Fruit fly (Drosophila melanogaster) whole organism, embryonic: ENCODE results near the gene CAH9.

Experiments used
- B-H1 ChIP-seq: fragments of 200-800 bp; sonication (Bioruptor generic); IDR thresholded peaks from 3 replicates; pipeline ENCODE4 v1.3.6; 2022; ENCODE audit warnings: missing biosample characterization, missing genetic modification characterization
- Bdp1 ChIP-seq: fragments of 200-800 bp; sonication (Bioruptor generic); optimal IDR thresholded peaks from 3 replicates; lab custom pipeline; 2016; ENCODE audit warnings: missing biosample characterization, missing genetic modification characterization
- Bgb ChIP-seq: fragments of 200-800 bp; sonication (Bioruptor generic); IDR thresholded peaks from 2 replicates; pipeline ENCODE4 v1.3.6; 2022; ENCODE audit warnings: missing biosample characterization, missing genetic modification characterization; ENCODE audit not compliant: partially characterized antibody
- CG10543 ChIP-seq: fragments of 200-800 bp; sonication (Bioruptor generic); optimal IDR thresholded peaks from 3 replicates; lab custom pipeline; 2017; ENCODE audit warnings: missing biosample characterization, mild to moderate bottlenecking, missing genetic modification characterization, moderate library complexity
- CG11695 ChIP-seq: fragments of 200-800 bp; sonication (Bioruptor generic); IDR thresholded peaks from 3 replicates; pipeline ENCODE4 v1.3.6; 2022; ENCODE audit warnings: missing biosample characterization, missing genetic modification characterization
- CG12219 ChIP-seq: fragments of 200-800 bp; sonication (Bioruptor generic); optimal IDR thresholded peaks from 3 replicates; lab custom pipeline; 2018; ENCODE audit warnings: missing biosample characterization, mild to moderate bottlenecking, missing genetic modification characterization
- CG1233 ChIP-seq: fragments of 200-800 bp; sonication (Bioruptor generic); optimal IDR thresholded peaks from 4 replicates; lab custom pipeline; 2018; ENCODE audit warnings: missing biosample characterization, mild to moderate bottlenecking, missing genetic modification characterization
- CG13624 ChIP-seq: fragments of 200-800 bp; sonication (Bioruptor generic); optimal IDR thresholded peaks from 2 replicates; lab custom pipeline; 2016; ENCODE audit warnings: missing biosample characterization, missing genetic modification characterization
- CG14014 ChIP-seq: fragments of 200-800 bp; sonication (Bioruptor generic); IDR thresholded peaks from 2 replicates; pipeline ENCODE4 v1.3.6; 2022; ENCODE audit warnings: missing biosample characterization, missing genetic modification characterization
- CG14710 ChIP-seq: fragments of 200-800 bp; sonication (Bioruptor generic); optimal IDR thresholded peaks from 3 replicates; lab custom pipeline; 2019; ENCODE audit warnings: missing biosample characterization, mild to moderate bottlenecking, missing genetic modification characterization, moderate library complexity
- CG2199 ChIP-seq: fragments of 200-800 bp; sonication (Bioruptor generic); IDR thresholded peaks from 3 replicates; pipeline ENCODE4 v1.3.6; 2022; ENCODE audit warnings: missing biosample characterization, missing genetic modification characterization
- CG33557 ChIP-seq: fragments of 200-800 bp; sonication (Bioruptor generic); optimal IDR thresholded peaks from 2 replicates; lab custom pipeline; 2019; ENCODE audit warnings: missing biosample characterization, mild to moderate bottlenecking, missing genetic modification characterization, moderate library complexity
- CG4360 ChIP-seq: fragments of 200-800 bp; sonication (Bioruptor generic); IDR thresholded peaks from 2 replicates; pipeline ENCODE4 v1.3.6; 2022; ENCODE audit warnings: missing biosample characterization, missing genetic modification characterization
- CG4404 ChIP-seq: fragments of 200-800 bp; sonication (Bioruptor generic); IDR thresholded peaks from 2 replicates; pipeline ENCODE4 v1.3.6; 2022; ENCODE audit warnings: missing biosample characterization, missing genetic modification characterization
- CG6683 ChIP-seq: fragments of 200-800 bp; sonication (Bioruptor generic); optimal IDR thresholded peaks from 2 replicates; lab custom pipeline; 2017; ENCODE audit warnings: missing biosample characterization, mild to moderate bottlenecking, missing genetic modification characterization, missing genetic modification reagents
- CG9727 ChIP-seq: fragments of 200-800 bp; sonication (Bioruptor generic); optimal IDR thresholded peaks from 3 replicates; lab custom pipeline; 2017; ENCODE audit warnings: missing biosample characterization, mild to moderate bottlenecking, missing genetic modification characterization
- CTCF ChIP-seq: fragments of 200-800 bp; sonication (Bioruptor generic); optimal IDR thresholded peaks from 2 replicates; lab custom pipeline; 2017; ENCODE audit warnings: missing biosample characterization, mild to moderate bottlenecking, missing genetic modification characterization, moderate library complexity
- Chrac-16 ChIP-seq: fragments of 200-800 bp; sonication (Bioruptor generic); optimal IDR thresholded peaks from 3 replicates; lab custom pipeline; 2016; ENCODE audit warnings: missing biosample characterization, missing genetic modification characterization
- CrebB ChIP-seq: fragments of 200-800 bp; sonication (Bioruptor generic); optimal IDR thresholded peaks from 3 replicates; lab custom pipeline; 2018; ENCODE audit warnings: missing biosample characterization, mild to moderate bottlenecking, missing genetic modification characterization
- Elba2 ChIP-seq: fragments of 200-800 bp; sonication (Bioruptor generic); optimal IDR thresholded peaks from 3 replicates; lab custom pipeline; 2016; ENCODE audit warnings: missing biosample characterization, missing genetic modification characterization
- Hr39 ChIP-seq: fragments of >200 bp; optimal IDR thresholded peaks from 2 replicates; lab custom pipeline; 2017
- MTF-1 ChIP-seq: fragments of 200-800 bp; sonication (Bioruptor generic); optimal IDR thresholded peaks from 2 replicates; lab custom pipeline; 2018; ENCODE audit warnings: missing biosample characterization, mild to moderate bottlenecking, missing genetic modification characterization, borderline replicate concordance
- Meics ChIP-seq: fragments of 200-800 bp; sonication (Bioruptor generic); optimal IDR thresholded peaks from 2 replicates; lab custom pipeline; 2017; ENCODE audit warnings: missing biosample characterization, mild to moderate bottlenecking, missing genetic modification characterization
- Myb ChIP-seq: fragments of 200-800 bp; sonication (Bioruptor generic); optimal IDR thresholded peaks from 2 replicates; lab custom pipeline; 2016; ENCODE audit warnings: missing biosample characterization, missing genetic modification characterization
- NFAT ChIP-seq: fragments of 200-800 bp; sonication (Bioruptor generic); IDR thresholded peaks from 2 replicates; pipeline ENCODE4 v1.3.6; 2022; ENCODE audit warnings: missing biosample characterization, missing genetic modification characterization
- Pdp1 ChIP-seq, 2 experiments: fragments of 200-800 bp; sonication (Bioruptor generic); optimal IDR thresholded peaks; 3 replicates each; lab custom pipeline; 2016; ENCODE audit warnings: missing biosample characterization in 2 of 2, missing genetic modification characterization in 2 of 2, mild to moderate bottlenecking in 1 of 2, moderate library complexity in 1 of 2
- Usf ChIP-seq: fragments of 200-800 bp; sonication (Bioruptor generic); optimal IDR thresholded peaks from 2 replicates; lab custom pipeline; 2017; ENCODE audit warnings: missing genotype, missing biosample characterization, missing genetic modification characterization
- aop ChIP-seq: fragments of 200-800 bp; sonication (Bioruptor generic); IDR thresholded peaks from 2 replicates; pipeline ENCODE4 v1.3.6; 2022; ENCODE audit warnings: missing biosample characterization, missing genetic modification characterization
- ato ChIP-seq: fragments of 200-800 bp; sonication (Bioruptor generic); IDR thresholded peaks from 2 replicates; pipeline ENCODE4 v1.3.6; 2022; ENCODE audit warnings: missing biosample characterization, missing genetic modification characterization; ENCODE audit not compliant: partially characterized antibody
- btn ChIP-seq: fragments of 200-800 bp; sonication (Bioruptor generic); optimal IDR thresholded peaks from 2 replicates; lab custom pipeline; 2016; ENCODE audit warnings: missing biosample characterization, missing genetic modification characterization
- chif ChIP-seq, 2 experiments: fragments of 200-800 bp; sonication (Bioruptor generic); optimal IDR thresholded peaks; 3 replicates each; lab custom pipeline; 2016; ENCODE audit warnings: missing biosample characterization in 2 of 2, missing genetic modification characterization in 2 of 2
- chinmo ChIP-seq: fragments of 200-800 bp; sonication (Bioruptor generic); IDR thresholded peaks from 4 replicates; pipeline ENCODE4 v1.3.6; 2022; ENCODE audit warnings: missing biosample characterization, missing genetic modification characterization; ENCODE audit not compliant: partially characterized antibody
- chn ChIP-seq: fragments of 200-800 bp; sonication (Bioruptor generic); optimal IDR thresholded peaks from 2 replicates; lab custom pipeline; 2016; ENCODE audit warnings: missing biosample characterization, missing genetic modification characterization
- crc ChIP-seq: fragments of 200-800 bp; sonication (Bioruptor generic); optimal IDR thresholded peaks from 2 replicates; lab custom pipeline; 2016; ENCODE audit warnings: missing biosample characterization, missing genetic modification characterization
- dmrt99B ChIP-seq: fragments of 200-800 bp; sonication (Bioruptor generic); optimal IDR thresholded peaks from 2 replicates; lab custom pipeline; 2018; ENCODE audit warnings: missing biosample characterization, mild to moderate bottlenecking, missing genetic modification characterization, moderate library complexity
- en ChIP-seq: fragments of 200-800 bp; sonication (Bioruptor generic); optimal IDR thresholded peaks from 2 replicates; lab custom pipeline; 2016; ENCODE audit warnings: missing biosample characterization, missing genetic modification characterization
- eve ChIP-seq, 2 experiments: fragments of >200 bp; optimal IDR thresholded peaks; 2 replicates each; lab custom pipeline; 2017; ENCODE audit warnings: missing biosample characterization in 2 of 2, missing genetic modification characterization in 2 of 2
- eyg ChIP-seq: fragments of 200-800 bp; sonication (Bioruptor generic); optimal IDR thresholded peaks from 3 replicates; lab custom pipeline; 2016; ENCODE audit warnings: missing biosample characterization, missing genetic modification characterization
- fd64A ChIP-seq: fragments of 200-800 bp; sonication (Bioruptor generic); optimal IDR thresholded peaks from 3 replicates; lab custom pipeline; 2018; ENCODE audit warnings: missing biosample characterization, mild to moderate bottlenecking, missing genetic modification characterization
- gfzf ChIP-seq: fragments of 200-800 bp; sonication (Bioruptor generic); optimal IDR thresholded peaks from 2 replicates; lab custom pipeline; 2016; ENCODE audit warnings: missing biosample characterization, mild to moderate bottlenecking, missing genetic modification characterization, moderate library complexity
- insv ChIP-seq, 2 experiments: fragments of 200-800 bp; sonication (Bioruptor generic); optimal IDR thresholded peaks; 3 replicates each; lab custom pipeline; 2016 to 2018; ENCODE audit warnings: missing biosample characterization in 2 of 2, missing genetic modification characterization in 2 of 2
- mam ChIP-seq: fragments of 200-800 bp; sonication (Bioruptor generic); optimal IDR thresholded peaks from 3 replicates; lab custom pipeline; 2016; ENCODE audit warnings: missing biosample characterization, missing genetic modification characterization
- nmo ChIP-seq: fragments of 200-800 bp; sonication (Bioruptor generic); optimal IDR thresholded peaks from 2 replicates; lab custom pipeline; 2018; ENCODE audit warnings: missing biosample characterization, mild to moderate bottlenecking, missing genetic modification characterization, moderate library complexity
- otp ChIP-seq: fragments of 200-800 bp; sonication (Bioruptor generic); IDR thresholded peaks from 3 replicates; pipeline ENCODE4, ENCODE4 v1.3.6; 2022; ENCODE audit warnings: missing biosample characterization, missing genetic modification characterization
- pan ChIP-seq, 4 experiments: fragments of >200 bp in 3 of 4; fragments of 200-800 bp in 1 of 4; sonication (Bioruptor generic) in 1 of 4; optimal IDR thresholded peaks in 3 of 4; IDR thresholded peaks in 1 of 4; 2 replicates each; pipeline versions ENCODE4 v1.3.6 to Lab custom; 2017 to 2022; ENCODE audit warnings: missing biosample characterization in 2 of 4, missing genetic modification characterization in 2 of 4, mixed read lengths in 1 of 4
- phol ChIP-seq: fragments of 200-800 bp; sonication (Bioruptor generic); optimal IDR thresholded peaks from 3 replicates; lab custom pipeline; 2018; ENCODE audit warnings: missing biosample characterization, mild to moderate bottlenecking, missing genetic modification characterization, moderate library complexity
- slbo ChIP-seq: fragments of 200-800 bp; sonication (Bioruptor generic); IDR thresholded peaks from 2 replicates; pipeline ENCODE4 v1.3.6; 2022; ENCODE audit warnings: missing biosample characterization, missing genetic modification characterization
- vvl ChIP-seq: fragments of 200-800 bp; sonication (Bioruptor generic); IDR thresholded peaks from 2 replicates; pipeline ENCODE4 v1.3.6; 2022; ENCODE audit warnings: missing biosample characterization, missing genetic modification characterization
- z ChIP-seq: fragments of 200-800 bp; sonication (Bioruptor generic); IDR thresholded peaks from 3 replicates; pipeline ENCODE4 v1.3.6; 2022; ENCODE audit warnings: missing biosample characterization, missing genetic modification characterization

CAH9 gene

DNA sequence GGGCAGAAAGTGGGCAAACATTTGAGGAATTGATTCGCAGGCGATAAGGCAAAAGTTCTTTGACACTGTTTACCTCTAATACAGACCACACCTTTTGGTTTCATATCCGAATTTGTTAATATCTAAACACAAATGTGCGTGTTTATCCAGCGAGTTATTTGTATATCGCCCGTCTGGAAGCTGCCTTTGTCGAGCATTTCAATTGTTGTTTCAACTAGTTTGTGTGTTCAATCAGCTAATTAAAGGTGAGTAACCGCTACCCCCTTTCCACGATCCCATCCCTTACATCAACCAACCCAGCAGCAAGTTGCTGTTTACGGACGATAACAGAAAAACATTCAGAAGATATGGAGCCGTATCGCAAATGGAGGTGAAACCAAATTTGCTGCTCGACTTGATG is 25.4 kb upstream of the CAH9 start (continued):
- TF ChIP-seq CG11695 (GFP tag; lab: Robert Waterston, UW), result 0 out of 3 replicates have a peak, but pooled peaks have one; percentile 42

DNA sequence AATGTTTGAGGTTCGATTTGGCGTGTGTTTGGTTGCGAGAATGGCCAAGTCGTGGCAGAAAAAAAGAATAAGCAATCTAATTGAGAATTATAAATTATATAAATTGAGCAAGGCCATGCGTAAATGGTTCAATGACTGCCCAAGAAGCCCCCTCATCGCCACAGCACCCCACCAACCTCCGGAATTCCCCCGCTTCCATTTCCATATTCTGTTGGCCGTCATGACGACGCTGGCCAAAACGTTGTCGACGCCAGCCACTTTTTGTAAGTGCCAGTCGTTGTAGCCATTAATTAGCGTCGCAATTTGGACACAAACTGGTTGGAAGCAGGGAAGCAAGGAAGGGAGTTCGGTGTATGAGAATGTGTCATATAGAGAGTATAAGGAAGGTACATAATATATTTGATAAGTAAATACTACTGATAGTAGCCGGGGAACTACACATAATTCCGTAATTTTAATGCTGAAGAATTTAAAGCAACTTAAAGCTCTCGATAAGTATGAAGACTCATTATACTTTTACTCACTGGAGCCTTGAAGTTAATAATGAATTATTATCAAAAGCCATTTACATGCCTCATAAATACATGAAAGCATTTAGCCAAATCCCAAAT is 24.7 kb upstream of the CAH9 start:
- TF ChIP-seq Usf (no peak), CG9727 (GFP tag; lab: Kevin White, UChicago) (no peak), pan (optimal IDR thresholded peaks at IDR 0.05; lab: Kevin White, UChicago) (no peak), pan (GFP tag; optimal IDR thresholded peaks at IDR 0.05 in 1 of 2, IDR thresholded peaks at IDR 0.05 in 1 of 2) (no peak), CG14710 (tag; lab: Kevin White, UChicago) (no peak), eyg (GFP tag; lab: Kevin White, UChicago) (no peak), z (GFP tag; lab: Robert Waterston, UW) (no peak), eve (GFP tag; optimal IDR thresholded peaks at IDR 0.05; lab: Kevin White, UChicago) (no peak), B-H1 (GFP tag; lab: Robert Waterston, UW) (no peak), Bgb (GFP tag; lab: Robert Waterston, UW) (no peak), crc (no peak), CG11695 (GFP tag; lab: Robert Waterston, UW) (no peak), Pdp1 (GFP tag; optimal IDR thresholded peaks at IDR 0.05; lab: Kevin White, UChicago) (no peak), phol (no peak), CG33557 (GFP tag; lab: Kevin White, UChicago) (no peak), MTF-1 (GFP tag; lab: Kevin White, UChicago) (no peak), CG1233 (GFP tag; lab: Kevin White, UChicago) (no peak), CG4360 (GFP tag; lab: Robert Waterston, UW) (no peak), CG14014 (GFP tag; lab: Robert Waterston, UW) (no peak), CG6683 (GFP tag; lab: Kevin White, UChicago) (no peak), nmo (GFP tag; lab: Kevin White, UChicago) (no peak), btn (no peak), otp (GFP tag; lab: Robert Waterston, UW) (0 out of 3 replicates have a peak, but pooled peaks have one; percentile 17), chn (GFP tag; lab: Kevin White, UChicago) (no peak), CG13624 (peak; percentile 4), chinmo (GFP tag; lab: Robert Waterston, UW) (peak; percentile 60; the same call in 2 of the 4 replicates), Bdp1 (GFP tag; lab: Kevin White, UChicago) (no peak), fd64A (GFP tag; lab: Kevin White, UChicago) (no peak), slbo (no peak), Myb (GFP tag; lab: Kevin White, UChicago) (no peak), gfzf (GFP tag; lab: Kevin White, UChicago) (no peak), CG12219 (GFP tag; lab: Kevin White, UChicago) (no peak), mam (GFP tag; lab: Kevin White, UChicago) (no peak), insv (GFP tag; optimal IDR thresholded peaks at IDR 0.05; lab: Kevin White, UChicago) (no peak), NFAT (GFP tag; lab: Robert Waterston, UW) (peak; percentile 38; the same call in 1 of the 2 replicates), Meics (GFP tag; lab: Kevin White, UChicago) (no peak), CrebB (tag; lab: Kevin White, UChicago) (no peak), aop (GFP tag; lab: Robert Waterston, UW) (no peak), Chrac-16 (GFP tag; lab: Kevin White, UChicago) (no peak), ato (GFP tag; lab: Robert Waterston, UW) (no peak), en (GFP tag; lab: Kevin White, UChicago) (no peak), vvl (GFP tag; lab: Robert Waterston, UW) (0 out of 2 replicates have a peak, but pooled peaks have one; percentile 11), Elba2 (GFP tag; lab: Kevin White, UChicago) (no peak), CTCF (GFP tag; lab: Kevin White, UChicago) (no peak), CG10543 (GFP tag; lab: Kevin White, UChicago) (peak; percentile 37), chif (GFP tag; optimal IDR thresholded peaks at IDR 0.05; lab: Kevin White, UChicago) (no peak), CG2199 (no peak), dmrt99B (tag; lab: Kevin White, UChicago) (no peak), Hr39 (lab: Kevin White, UChicago) (no peak), CG4404 (no peak)
